Fruit fly (Drosophila melanogaster) whole organism, pupa: ENCODE measurements around the gene spartin.

Experiments used
- CG10348 ChIP-seq: fragments of 200-800 bp; sonication (Bioruptor generic); IDR thresholded peaks from 2 replicates; pipeline ENCODE4 v1.3.6; 2022; ENCODE audit warnings: missing biosample characterization, missing genetic modification characterization
- CG12605 ChIP-seq: fragments of 200-800 bp; sonication (Bioruptor generic); IDR thresholded peaks from 2 replicates; pipeline ENCODE4 v1.3.6; 2022; ENCODE audit warnings: missing biosample characterization, missing genetic modification characterization
- CG15710 ChIP-seq: fragments of 200-800 bp; sonication (Bioruptor generic); optimal IDR thresholded peaks from 2 replicates; lab custom pipeline; 2018; ENCODE audit warnings: missing biosample characterization, mild to moderate bottlenecking, missing genetic modification characterization, moderate library complexity
- CG17806 ChIP-seq: fragments of 200-800 bp; sonication (Bioruptor generic); optimal IDR thresholded peaks from 2 replicates; lab custom pipeline; 2018; ENCODE audit warnings: missing biosample characterization, mild to moderate bottlenecking, missing genetic modification characterization, moderate library complexity
- CG32121 ChIP-seq: fragments of 200-800 bp; sonication (Bioruptor generic); IDR thresholded peaks from 2 replicates; pipeline ENCODE4 v1.3.6; 2022; ENCODE audit warnings: missing biosample characterization, missing genetic modification characterization
- CG4496 ChIP-seq: fragments of 200-800 bp; sonication (Bioruptor generic); IDR thresholded peaks from 3 replicates; pipeline ENCODE4 v1.3.6; 2022; ENCODE audit warnings: missing biosample characterization, missing genetic modification characterization
- CG8159 ChIP-seq: fragments of 200-800 bp; sonication (Bioruptor generic); optimal IDR thresholded peaks from 3 replicates; lab custom pipeline; 2018; ENCODE audit warnings: missing biosample characterization, mild to moderate bottlenecking, missing genetic modification characterization, moderate library complexity
- CG9948 ChIP-seq: fragments of 200-800 bp; sonication (Bioruptor generic); optimal IDR thresholded peaks from 2 replicates; lab custom pipeline; 2018; ENCODE audit warnings: missing biosample characterization, mild to moderate bottlenecking, missing genetic modification characterization, moderate library complexity
- D1 ChIP-seq: fragments of 200-800 bp; sonication (Bioruptor generic); optimal IDR thresholded peaks from 2 replicates; lab custom pipeline; 2018; ENCODE audit warnings: missing biosample characterization, mild to moderate bottlenecking, missing genetic modification characterization, moderate library complexity
- Pif1A ChIP-seq: fragments of 200-800 bp; sonication (Bioruptor generic); optimal IDR thresholded peaks from 3 replicates; lab custom pipeline; 2016; ENCODE audit warnings: missing biosample characterization, missing genetic modification characterization
- Pif1B ChIP-seq: fragments of 200-800 bp; sonication (Bioruptor generic); optimal IDR thresholded peaks from 3 replicates; lab custom pipeline; 2016; ENCODE audit warnings: missing biosample characterization, missing genetic modification characterization
- Snoo ChIP-seq: fragments of 200-800 bp; sonication (Bioruptor generic); optimal IDR thresholded peaks from 3 replicates; lab custom pipeline; 2017; ENCODE audit warnings: missing biosample characterization, mild to moderate bottlenecking, missing genetic modification characterization, inconsistent platforms
- gl ChIP-seq: fragments of 200-800 bp; sonication (Bioruptor generic); optimal IDR thresholded peaks from 2 replicates; lab custom pipeline; 2018; ENCODE audit warnings: missing biosample characterization, mild to moderate bottlenecking, missing genetic modification characterization
- rn ChIP-seq: fragments of 200-800 bp; sonication (Bioruptor generic); IDR thresholded peaks from 2 replicates; pipeline ENCODE4 v1.3.6; 2022; ENCODE audit warnings: missing biosample characterization, missing genetic modification characterization

DNA sequence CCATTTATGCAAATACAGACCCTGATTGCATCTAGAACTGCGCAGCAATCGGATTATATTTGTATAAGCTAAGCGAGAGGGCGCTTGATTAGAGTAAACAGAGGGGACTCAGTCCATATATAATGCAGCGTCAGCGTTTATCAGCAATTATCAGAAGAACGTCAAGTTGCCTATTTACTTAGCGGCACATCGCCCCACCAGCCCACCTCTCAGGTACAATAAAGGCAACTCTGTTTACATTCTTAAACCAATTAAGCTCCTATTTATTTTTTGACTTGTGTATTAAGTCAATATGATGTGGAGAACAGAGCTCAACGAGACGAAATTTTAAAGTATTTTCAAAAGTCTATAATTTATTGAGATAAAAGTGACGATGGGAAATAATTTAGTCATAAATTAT, 10.3 kb downstream of the spartin start:
- peak; percentile 80 for TF ChIP-seq CG8159 (tag; lab: Kevin White, UChicago)
- no peak for TF ChIP-seq D1 (tag; lab: Kevin White, UChicago)
- peak; percentile 88 for TF ChIP-seq Pif1B
- peak; percentile 92 for TF ChIP-seq Pif1A (GFP tag; lab: Kevin White, UChicago)
- TF ChIP-seq CG4496 (GFP tag; lab: Robert Waterston, UW), result peak; percentile 87
- peak; percentile 66; the same call in 1 of the 2 replicates for TF ChIP-seq CG12605 (GFP tag; lab: Robert Waterston, UW)
- TF ChIP-seq CG32121 (GFP tag; lab: Robert Waterston, UW), result peak; percentile 81
- TF ChIP-seq Snoo (tag; lab: Kevin White, UChicago), result peak; percentile 81
- TF ChIP-seq CG15710 (tag; lab: Kevin White, UChicago), result peak; percentile 78
- TF ChIP-seq rn (GFP tag; lab: Robert Waterston, UW), result 0 out of 2 replicates have a peak, but pooled peaks have one; percentile 17
- peak; percentile 55 for TF ChIP-seq CG9948 (tag; lab: Kevin White, UChicago)
- no peak for TF ChIP-seq CG10348 (GFP tag; lab: Robert Waterston, UW)
- TF ChIP-seq gl (tag; lab: Kevin White, UChicago), result peak; percentile 91
- TF ChIP-seq CG17806 (tag; lab: Kevin White, UChicago), result peak; percentile 70
